Worm (Caenorhabditis elegans) whole organism, L1 larva: ENCODE measurements around the gene dagl-2.

ENCODE experiments used
- C16A3.4 ChIP-seq: fragments of 150-350 bp; optimal IDR thresholded peaks from 2 replicates; lab custom pipeline; 2014; ENCODE audit warnings: missing biosample characterization, missing genetic modification characterization
- ama-1 ChIP-seq: fragments of 150-350 bp; optimal IDR thresholded peaks from 2 replicates; lab custom pipeline; 2014
- nhr-47 ChIP-seq: sonication (generic microtip); optimal IDR thresholded peaks from 2 replicates; lab custom pipeline; 2016; ENCODE audit warnings: mild to moderate bottlenecking, missing genetic modification characterization, moderate library complexity, missing compliant biosample characterization
- pqm-1 ChIP-seq: sonication (generic microtip); optimal IDR thresholded peaks from 3 replicates; lab custom pipeline; 2017; ENCODE audit warnings: missing biosample characterization, missing genetic modification characterization
- unc-62 ChIP-seq: fragments of 150-350 bp; optimal IDR thresholded peaks from 2 replicates; lab custom pipeline; 2014; ENCODE audit warnings: missing biosample characterization, missing genetic modification reagents, missing genetic modification characterization
- zag-1 ChIP-seq: fragments of 150-350 bp; optimal IDR thresholded peaks from 2 replicates; lab custom pipeline; 2014; ENCODE audit warnings: missing biosample characterization, missing genetic modification characterization

ce11 chrIII:793595-793994 is 10.5 kb upstream of the dagl-2 start, which contains the start of gene snt-2:
- TF ChIP-seq nhr-47 (tag; lab: Kevin White, UChicago) (peak; percentile 85), zag-1 (no peak), C16A3.4 (tag; lab: Kevin White, UChicago) (peak; percentile 80), pqm-1 (tag; lab: Kevin White, UChicago) (no peak), unc-62 (GFP tag; lab: Kevin White, UChicago) (no peak), ama-1 (no peak)
